Worm (Caenorhabditis elegans): ENCODE data around the gene txdc-9.

txdc-9 gene

ce11 chrIII:6464113-6464571 lies 32.2 kb downstream of the txdc-9 start (continued):
- no peak for TF ChIP-seq F55B11.4 (tag; optimal IDR thresholded peaks at IDR 0.05; ENCODE audit: borderline replicate concordance, insufficient read depth)
- peak; percentile 80 for TF ChIP-seq athp-1 (tag; optimal IDR thresholded peaks at IDR 0.05)
- peak; percentile 72 for TF ChIP-seq ztf-22 (GFP tag; optimal IDR thresholded peaks at IDR 0.05)
- no peak for TF ChIP-seq nhr-120 (GFP tag; IDR thresholded peaks at IDR 0.05)
- no peak for TF ChIP-seq mxl-1 (tag; optimal IDR thresholded peaks at IDR 0.05)
- peak; percentile 49 for TF ChIP-seq F22D6.2 (tag; optimal IDR thresholded peaks at IDR 0.05)
- peak; percentile 62 for TF ChIP-seq akir-1 (GFP tag; optimal IDR thresholded peaks at IDR 0.05)
- peak; percentile 90 for TF ChIP-seq ztf-26 (tag; optimal IDR thresholded peaks at IDR 0.05)
- peak; percentile 84 for TF ChIP-seq let-526 (GFP tag; IDR thresholded peaks at IDR 0.05)
- TF ChIP-seq zfh-2 (GFP tag; conservative IDR thresholded peaks at IDR 0.05) = peak; percentile 100
- no peak for TF ChIP-seq hlh-26 (GFP tag; conservative IDR thresholded peaks at IDR 0.05)
- TF ChIP-seq xnd-1 (tag; optimal IDR thresholded peaks at IDR 0.05) = peak; percentile 57
- TF ChIP-seq lsy-27 (tag; optimal IDR thresholded peaks at IDR 0.05; ENCODE audit: borderline replicate concordance, insufficient read depth) = no peak
- TF ChIP-seq ets-4 (GFP tag; optimal IDR thresholded peaks at IDR 0.05) = peak; percentile 86
- TF ChIP-seq pbrm-1 (GFP tag; IDR thresholded peaks at IDR 0.05) = peak; percentile 93
- TF ChIP-seq F57A8.1 (GFP tag; optimal IDR thresholded peaks at IDR 0.05) = no peak
- TF ChIP-seq attf-5 (GFP tag; optimal IDR thresholded peaks at IDR 0.05) = peak; percentile 95
- TF ChIP-seq ekl-4 (GFP tag; IDR thresholded peaks at IDR 0.05) = peak; percentile 89
- TF ChIP-seq F23B12.7 (tag; optimal IDR thresholded peaks at IDR 0.05; ENCODE audit: insufficient read depth) = no peak
- peak; percentile 78 for TF ChIP-seq ztf-18 (tag; optimal IDR thresholded peaks at IDR 0.05)
- TF ChIP-seq hmg-20 (GFP tag; IDR thresholded peaks at IDR 0.05) = no peak
- TF ChIP-seq attf-6 (GFP tag; IDR thresholded peaks at IDR 0.05) = no peak
- no peak for TF ChIP-seq hrde-1 (tag; optimal IDR thresholded peaks at IDR 0.05; ENCODE audit: borderline replicate concordance)
- peak; percentile 61 for TF ChIP-seq dpl-1 (GFP tag; optimal IDR thresholded peaks at IDR 0.05)
- 0 out of 2 replicates have a peak, but pooled peaks have one; percentile 78 for TF ChIP-seq cebp-2 (GFP tag; IDR thresholded peaks at IDR 0.05)
- TF ChIP-seq tbx-9 (tag; optimal IDR thresholded peaks at IDR 0.05; ENCODE audit: borderline replicate concordance) = no peak
- no peak; the same call in 1 of the 2 replicates for TF ChIP-seq Y53F4B.3 (GFP tag; IDR thresholded peaks at IDR 0.05)
- TF ChIP-seq F37B4.10 (GFP tag; IDR thresholded peaks at IDR 0.05) = no peak
- TF ChIP-seq ccch-3 (GFP tag; optimal IDR thresholded peaks at IDR 0.05) = no peak
- peak; percentile 86 for TF ChIP-seq efl-1 (GFP tag; optimal IDR thresholded peaks at IDR 0.05)
- no peak for TF ChIP-seq F10E7.11 (tag; optimal IDR thresholded peaks at IDR 0.05)
- peak; percentile 92 for TF ChIP-seq lin-54 (GFP tag; optimal IDR thresholded peaks at IDR 0.05)
- no peak for TF ChIP-seq unc-62 (GFP tag; optimal IDR thresholded peaks at IDR 0.05)
- TF ChIP-seq Y56A3A.18 (GFP tag; IDR thresholded peaks at IDR 0.05) = no peak
- TF ChIP-seq F57C9.4 (tag; optimal IDR thresholded peaks at IDR 0.05) = no peak
- TF ChIP-seq ceh-91 (GFP tag; IDR thresholded peaks at IDR 0.05) = peak; percentile 71
- peak; percentile 98 for TF ChIP-seq B0336.3 (GFP tag; IDR thresholded peaks at IDR 0.05)
- TF ChIP-seq F33H1.4 (GFP tag; IDR thresholded peaks at IDR 0.05) = peak; percentile 77
- no peak for TF ChIP-seq snpc-3.4 (tag; optimal IDR thresholded peaks at IDR 0.05)
- peak; percentile 53 for TF ChIP-seq B0035.1 (tag; optimal IDR thresholded peaks at IDR 0.05)
- TF ChIP-seq madf-8 (GFP tag; conservative IDR thresholded peaks at IDR 0.05) = peak; percentile 73
- peak; percentile 45 for TF ChIP-seq ceh-79 (tag; optimal IDR thresholded peaks at IDR 0.05)
- TF ChIP-seq ceh-100 (GFP tag; IDR thresholded peaks at IDR 0.05) = peak; percentile 72
- peak; percentile 80 for TF ChIP-seq hsf-1 (GFP tag; IDR thresholded peaks at IDR 0.05)
- TF ChIP-seq Y79H2A.3 (GFP tag; conservative IDR thresholded peaks at IDR 0.05) = peak; percentile 84; the same call in 1 of the 2 replicates
- peak; percentile 63 for TF ChIP-seq rcor-1 (GFP tag; IDR thresholded peaks at IDR 0.05)
- TF ChIP-seq T07F8.4 (tag; optimal IDR thresholded peaks at IDR 0.05) = peak; percentile 19
- TF ChIP-seq sdz-38 (tag; optimal IDR thresholded peaks at IDR 0.05) = no peak
- peak; percentile 88 for TF ChIP-seq repo-1 (tag; optimal IDR thresholded peaks at IDR 0.05)
